Worm (Caenorhabditis elegans) whole organism, early embryonic: ENCODE measurements around the gene C33F10.11.

Experiments
- ama-1 ChIP-seq: fragments of 150-350 bp; optimal IDR thresholded peaks from 2 replicates; lab custom pipeline; 2014
- ceh-36 ChIP-seq: sonication (generic microtip); optimal IDR thresholded peaks from 2 replicates; lab custom pipeline; 2016; ENCODE audit warnings: missing genetic modification characterization, inconsistent platforms, missing compliant biosample characterization
- ets-7 ChIP-seq: sonication (generic microtip); optimal IDR thresholded peaks from 2 replicates; lab custom pipeline; 2016; ENCODE audit warnings: missing genotype, missing genetic modification characterization, missing compliant biosample characterization
- flt-1 ChIP-seq: fragments of 200-800 bp; sonication (Bioruptor generic); IDR thresholded peaks from 2 replicates; pipeline ENCODE4 v1.3.6; 2022; ENCODE audit warnings: missing genetic modification characterization, missing compliant biosample characterization
- scrt-1 ChIP-seq: fragments of 200-800 bp; sonication (Bioruptor generic); IDR thresholded peaks from 2 replicates; pipeline ENCODE4 v1.3.6; 2022; ENCODE audit warnings: missing genetic modification characterization, missing compliant biosample characterization
- sea-1 ChIP-seq: fragments of 200-800 bp; sonication (Bioruptor generic); conservative IDR thresholded peaks from 2 replicates; pipeline ENCODE4 v1.3.6; 2022; ENCODE audit warnings: missing genetic modification characterization, missing compliant biosample characterization

ce11 chrII:4818780-4819179 lies 15.9 kb downstream of the C33F10.11 start:
- TF ChIP-seq ets-7 (no peak), ceh-36 (no peak), flt-1 (GFP tag; lab: Robert Waterston, UW) (no peak), sea-1 (GFP tag; lab: Robert Waterston, UW) (no peak), scrt-1 (GFP tag; lab: Robert Waterston, UW) (no peak), ama-1 (lab: Kevin White, UChicago) (no peak)
